Worm (Caenorhabditis elegans) whole organism, L4/young adult: ENCODE results near the gene nhr-201.

Experiments used
- W03F9.2 ChIP-seq: fragments of 150-350 bp; optimal IDR thresholded peaks from 2 replicates; lab custom pipeline; 2014; ENCODE audit warnings: missing biosample characterization, missing genetic modification characterization
- him-1 ChIP-seq: sonication (generic microtip); optimal IDR thresholded peaks from 2 replicates; lab custom pipeline; 2016; ENCODE audit warnings: missing genotype, missing genetic modification reagents, missing genetic modification characterization, missing compliant biosample characterization

DNA sequence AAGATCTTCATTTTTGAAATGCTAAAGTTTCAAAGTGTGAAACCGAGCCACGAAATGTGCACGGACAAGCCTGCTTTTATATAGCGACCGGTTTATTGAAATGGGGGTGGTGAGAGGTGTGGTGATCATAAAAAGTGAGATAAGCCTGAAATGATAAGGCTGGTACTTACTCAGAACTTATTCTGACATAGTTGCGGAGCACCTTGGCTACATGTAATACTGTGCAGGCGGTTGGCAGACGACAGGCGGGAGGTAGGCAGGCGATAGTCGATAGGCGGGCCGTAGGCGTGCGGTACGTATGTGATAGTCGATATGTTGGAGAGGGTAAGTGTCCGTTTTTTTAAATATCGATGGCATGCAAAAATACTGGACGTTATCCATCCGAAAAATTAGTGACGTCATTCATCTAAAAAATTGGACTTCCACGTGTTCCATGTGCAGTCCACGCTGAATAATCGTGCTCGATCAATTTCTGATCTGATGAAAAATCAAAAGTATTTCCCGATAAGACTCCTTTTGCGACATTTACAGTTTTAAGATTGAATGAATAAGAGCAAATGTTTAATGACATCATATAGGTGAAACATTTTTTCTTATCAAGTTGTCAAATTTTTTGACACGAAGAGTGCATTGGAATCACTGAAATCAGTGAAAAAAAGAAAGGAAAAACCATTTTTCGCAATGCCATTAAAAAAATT, 46.8 kb upstream of the nhr-201 start, which contains the start of gene irg-8:
- no peak for TF ChIP-seq him-1
- TF ChIP-seq W03F9.2 (tag; lab: Kevin White, UChicago): no peak
